Worm (Caenorhabditis elegans): ENCODE results near the gene F53F4.18.

ce11 chrV:13584484-13584883 lies 5.4 kb upstream of the F53F4.18 start, which contains the start of gene F53F4.1:
- TF ChIP-seq lin-15B (tag; optimal IDR thresholded peaks at IDR 0.05) (no peak), ztf-7 (tag; optimal IDR thresholded peaks at IDR 0.05) (no peak), nhr-11 (tag; optimal IDR thresholded peaks at IDR 0.05) (no peak)
